Worm (Caenorhabditis elegans) whole organism, early embryonic: Measurements from ENCODE around the gene T04C10.3.

Experiments
- B0310.2 ChIP-seq: sonication (generic microtip); optimal IDR thresholded peaks from 2 replicates; lab custom pipeline; 2016; ENCODE audit warnings: mild to moderate bottlenecking, missing genetic modification characterization, missing compliant biosample characterization
- F13C5.2 ChIP-seq: sonication (generic microtip); optimal IDR thresholded peaks from 2 replicates; lab custom pipeline; 2017; ENCODE audit warnings: mild to moderate bottlenecking, missing genetic modification characterization, inconsistent platforms, missing compliant biosample characterization
- aly-1 ChIP-seq: sonication (generic microtip); optimal IDR thresholded peaks from 2 replicates; lab custom pipeline; 2016; ENCODE audit warnings: missing genetic modification characterization, missing compliant biosample characterization
- ama-1 ChIP-seq: fragments of 150-350 bp; optimal IDR thresholded peaks from 2 replicates; lab custom pipeline; 2014
- ceh-13 ChIP-seq: fragments of 200-800 bp; sonication (Bioruptor generic); optimal IDR thresholded peaks from 2 replicates; lab custom pipeline; 2018; ENCODE audit warnings: mild to moderate bottlenecking, missing genetic modification characterization, missing compliant biosample characterization
- ceh-36 ChIP-seq: sonication (generic microtip); optimal IDR thresholded peaks from 2 replicates; lab custom pipeline; 2016; ENCODE audit warnings: missing genetic modification characterization, inconsistent platforms, missing compliant biosample characterization
- ets-7 ChIP-seq: sonication (generic microtip); optimal IDR thresholded peaks from 2 replicates; lab custom pipeline; 2016; ENCODE audit warnings: missing genotype, missing genetic modification characterization, missing compliant biosample characterization
- flt-1 ChIP-seq: fragments of 200-800 bp; sonication (Bioruptor generic); IDR thresholded peaks from 2 replicates; pipeline ENCODE4 v1.3.6; 2022; ENCODE audit warnings: missing genetic modification characterization, missing compliant biosample characterization
- hmbx-1 ChIP-seq: sonication (generic microtip); optimal IDR thresholded peaks from 2 replicates; lab custom pipeline; 2016; ENCODE audit warnings: mild to moderate bottlenecking, missing genetic modification characterization, missing compliant biosample characterization
- hmg-4 ChIP-seq: fragments of 200-800 bp; sonication (Bioruptor generic); optimal IDR thresholded peaks from 2 replicates; lab custom pipeline; 2018; ENCODE audit warnings: mild to moderate bottlenecking, missing genetic modification characterization, missing compliant biosample characterization
- hnd-1 ChIP-seq: sonication (generic microtip); optimal IDR thresholded peaks from 2 replicates; lab custom pipeline; 2016; ENCODE audit warnings: missing genetic modification characterization, missing compliant biosample characterization
- pes-1 ChIP-seq: fragments of 200-800 bp; sonication (Bioruptor generic); IDR thresholded peaks from 2 replicates; pipeline ENCODE4 v1.3.6; 2022; ENCODE audit warnings: missing genetic modification reagents, missing genetic modification characterization, missing compliant biosample characterization
- scrt-1 ChIP-seq: fragments of 200-800 bp; sonication (Bioruptor generic); IDR thresholded peaks from 2 replicates; pipeline ENCODE4 v1.3.6; 2022; ENCODE audit warnings: missing genetic modification characterization, missing compliant biosample characterization
- sea-1 ChIP-seq: fragments of 200-800 bp; sonication (Bioruptor generic); conservative IDR thresholded peaks from 2 replicates; pipeline ENCODE4 v1.3.6; 2022; ENCODE audit warnings: missing genetic modification characterization, missing compliant biosample characterization
- tbx-11 ChIP-seq: fragments of 200-800 bp; sonication (Bioruptor generic); IDR thresholded peaks from 2 replicates; pipeline ENCODE4 v1.3.6; 2022; ENCODE audit warnings: missing genetic modification characterization, missing compliant biosample characterization
- tbx-37 ChIP-seq: fragments of 200-800 bp; sonication (Bioruptor generic); conservative IDR thresholded peaks from 2 replicates; pipeline ENCODE4 v1.3.6; 2022; ENCODE audit warnings: missing genetic modification reagents, missing genetic modification characterization, missing compliant biosample characterization
- tra-4 ChIP-seq: sonication (generic microtip); optimal IDR thresholded peaks from 2 replicates; lab custom pipeline; 2017; ENCODE audit warnings: missing genetic modification characterization, missing compliant biosample characterization

T04C10.3 gene

DNA sequence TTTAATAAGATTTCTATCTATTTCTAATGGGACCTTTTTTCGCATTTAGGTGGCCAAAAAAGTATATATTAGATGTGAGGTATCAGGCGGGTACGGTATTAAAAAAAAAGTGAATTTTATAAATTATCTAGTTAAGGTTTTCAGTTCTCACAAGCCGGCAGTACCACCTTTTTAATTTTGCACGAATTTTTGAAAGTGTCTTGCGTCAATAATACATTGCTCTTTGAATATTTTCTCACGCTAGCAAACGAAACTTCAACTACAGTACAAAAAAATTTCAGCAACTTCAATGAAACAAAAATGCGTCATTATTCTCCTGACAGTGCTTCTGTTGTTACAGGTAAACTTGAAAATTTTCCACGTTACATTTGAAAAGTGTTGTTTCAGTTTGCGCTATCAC, 5.2 kb upstream of the T04C10.3 start, which contains the start of gene F42D1.4:
Gene F42D1.4 (plus strand): TSS at position 301 of the 400 bp plus-strand sequence.
- TF ChIP-seq F13C5.2 (tag; lab: Kevin White, UChicago) (no peak), B0310.2 (tag; lab: Kevin White, UChicago) (no peak), hnd-1 (tag; lab: Kevin White, UChicago) (no peak), aly-1 (no peak), tbx-11 (GFP tag; lab: Robert Waterston, UW) (no peak), scrt-1 (no peak), sea-1 (GFP tag; lab: Robert Waterston, UW) (no peak), pes-1 (GFP tag; lab: Robert Waterston, UW) (no peak), ets-7 (tag; lab: Kevin White, UChicago) (no peak), hmg-4 (GFP tag; lab: Kevin White, UChicago) (no peak), flt-1 (no peak), tbx-37 (no peak), hmbx-1 (no peak)

DNA sequence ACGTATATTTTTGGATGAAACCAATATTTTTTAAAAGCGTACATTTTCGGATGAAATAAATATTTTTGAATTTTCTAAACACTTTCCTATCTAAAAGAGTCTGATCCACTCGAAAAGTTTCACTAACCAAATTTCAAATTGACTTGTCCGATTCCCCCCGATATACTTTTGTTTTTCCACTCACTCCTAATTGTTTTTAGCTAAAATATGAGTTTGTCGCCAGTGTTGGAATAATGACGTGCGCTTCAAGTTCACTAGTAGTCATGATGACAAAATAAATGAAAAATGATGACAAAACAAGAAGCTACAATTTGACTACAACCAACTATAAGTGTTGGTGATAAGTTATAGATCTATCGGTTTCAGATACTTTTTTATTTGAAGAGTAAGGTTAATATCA, 3.4 kb upstream of the T04C10.3 start:
- TF ChIP-seq flt-1, result no peak
- no peak for TF ChIP-seq ceh-13 (GFP tag; lab: Kevin White, UChicago)
- no peak for TF ChIP-seq F13C5.2 (tag; lab: Kevin White, UChicago)
- TF ChIP-seq tra-4 (tag; lab: Kevin White, UChicago), result no peak
- no peak for TF ChIP-seq hnd-1 (tag; lab: Kevin White, UChicago)
- no peak for TF ChIP-seq tbx-37
- TF ChIP-seq pes-1 (GFP tag; lab: Robert Waterston, UW), result no peak
- no peak for TF ChIP-seq ama-1
- no peak for TF ChIP-seq hmbx-1
- TF ChIP-seq ceh-36, result no peak
- TF ChIP-seq tbx-11 (GFP tag; lab: Robert Waterston, UW), result no peak

DNA sequence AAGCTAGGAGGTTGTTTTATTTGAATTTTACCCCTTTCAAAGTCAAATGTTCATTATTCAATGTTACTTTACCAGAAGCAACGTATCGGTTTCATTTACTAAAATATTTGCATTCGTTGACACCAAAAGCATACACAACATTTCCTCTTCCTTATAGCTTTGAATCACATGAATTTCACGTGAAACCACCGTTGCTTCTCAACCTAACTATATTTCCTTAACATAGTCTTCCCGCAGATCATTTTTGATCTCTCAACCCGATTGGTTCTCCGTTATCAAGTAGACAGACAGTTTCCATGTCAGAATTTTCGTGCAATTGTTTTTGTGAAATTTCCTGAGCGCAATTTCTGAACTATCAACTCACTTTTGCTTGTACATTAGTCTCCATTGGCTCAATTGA, 2.3 kb upstream of the T04C10.3 start:
- TF ChIP-seq pes-1 (GFP tag; lab: Robert Waterston, UW), result no peak
- no peak for TF ChIP-seq ets-7 (tag; lab: Kevin White, UChicago)
- no peak for TF ChIP-seq B0310.2 (tag; lab: Kevin White, UChicago)
- no peak for TF ChIP-seq ama-1
- TF ChIP-seq hmbx-1, result no peak
- TF ChIP-seq F13C5.2 (tag; lab: Kevin White, UChicago), result no peak
- no peak for TF ChIP-seq tbx-37
- no peak for TF ChIP-seq ceh-13 (GFP tag; lab: Kevin White, UChicago)
- no peak for TF ChIP-seq tra-4 (tag; lab: Kevin White, UChicago)
- TF ChIP-seq hmg-4 (GFP tag; lab: Kevin White, UChicago), result no peak
- TF ChIP-seq hnd-1 (tag; lab: Kevin White, UChicago), result no peak
- no peak for TF ChIP-seq flt-1
- TF ChIP-seq aly-1, result no peak

DNA sequence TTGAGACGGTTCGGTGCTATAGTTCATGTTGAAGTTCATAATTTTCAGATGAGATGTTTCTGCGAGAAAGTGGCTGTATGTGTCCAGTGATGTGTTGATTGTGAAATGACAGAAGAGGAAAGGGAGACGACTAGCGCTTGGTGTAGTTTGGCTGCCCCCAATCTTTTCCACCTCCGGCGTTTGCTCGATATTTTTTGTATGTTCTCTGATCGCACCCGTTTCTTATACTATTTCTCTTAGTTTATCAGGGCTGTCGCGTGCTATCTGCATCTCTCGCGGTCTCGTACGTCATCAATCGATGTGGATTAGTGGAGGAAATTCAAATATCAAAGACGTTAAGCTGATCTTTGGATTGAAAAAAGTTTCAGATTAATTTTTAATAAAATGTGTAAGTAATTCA, 1.4 kb upstream of the T04C10.3 start, which contains the start of gene atf-4:
Gene atf-4 (minus strand): TSS at position 93 of the 400 bp plus-strand sequence.
- no peak for TF ChIP-seq ama-1
- no peak for TF ChIP-seq hmg-4 (GFP tag; lab: Kevin White, UChicago)
- TF ChIP-seq pes-1 (GFP tag; lab: Robert Waterston, UW), result no peak
- no peak for TF ChIP-seq ets-7 (tag; lab: Kevin White, UChicago)
- TF ChIP-seq ceh-13 (GFP tag; lab: Kevin White, UChicago), result no peak
- no peak for TF ChIP-seq hmbx-1
- TF ChIP-seq hnd-1 (tag; lab: Kevin White, UChicago), result no peak
- TF ChIP-seq sea-1 (GFP tag; lab: Robert Waterston, UW), result no peak
- no peak for TF ChIP-seq flt-1
- TF ChIP-seq tra-4 (tag; lab: Kevin White, UChicago), result no peak
- no peak for TF ChIP-seq ceh-36
- TF ChIP-seq F13C5.2 (tag; lab: Kevin White, UChicago), result no peak
- TF ChIP-seq aly-1, result no peak
- TF ChIP-seq tbx-37, result no peak

DNA sequence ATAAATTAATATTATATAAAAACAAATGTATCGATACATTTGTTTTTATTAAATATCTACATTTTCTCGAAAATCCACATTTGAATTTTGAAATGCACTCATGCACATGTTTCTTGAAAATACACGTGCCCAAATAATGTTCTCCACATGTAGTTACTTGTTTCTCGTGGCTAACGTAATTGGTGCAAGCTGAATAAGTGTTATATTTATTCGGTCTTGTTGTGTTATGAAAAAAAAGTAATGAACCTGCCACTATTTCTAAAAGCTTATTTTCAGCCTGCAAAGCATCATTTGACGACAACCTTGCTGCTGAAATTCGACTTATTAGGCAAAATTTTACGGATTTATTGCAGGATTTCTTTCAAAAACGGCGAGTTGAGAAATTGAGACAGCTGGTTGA, 1.2 kb downstream of the T04C10.3 start:
- TF ChIP-seq F13C5.2 (tag; lab: Kevin White, UChicago) (peak; percentile 37), B0310.2 (tag; lab: Kevin White, UChicago) (no peak)

DNA sequence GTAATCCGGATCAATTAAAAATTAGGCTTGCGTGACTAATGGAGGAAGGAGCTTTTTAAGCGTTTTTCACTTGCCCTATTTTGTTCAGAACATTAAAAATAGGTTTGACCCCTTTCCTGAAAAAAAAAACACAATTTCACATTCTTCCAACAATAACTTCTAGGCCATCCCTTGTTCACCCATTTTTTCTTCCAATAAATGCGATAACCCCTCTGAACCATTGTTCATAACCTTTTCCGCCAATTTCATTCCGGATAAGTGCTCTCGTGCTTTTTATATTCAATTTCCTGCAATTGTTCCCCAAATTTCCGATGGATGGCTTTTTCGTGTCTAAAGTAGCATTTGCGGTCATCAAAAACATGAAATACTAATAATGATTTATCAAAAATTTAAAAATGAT, 3.3 kb downstream of the T04C10.3 start:
- TF ChIP-seq tbx-11 (GFP tag; lab: Robert Waterston, UW) (no peak), B0310.2 (tag; lab: Kevin White, UChicago) (no peak), hnd-1 (tag; lab: Kevin White, UChicago) (no peak), ets-7 (tag; lab: Kevin White, UChicago) (no peak), F13C5.2 (tag; lab: Kevin White, UChicago) (no peak), tra-4 (tag; lab: Kevin White, UChicago) (no peak), hmg-4 (GFP tag; lab: Kevin White, UChicago) (no peak), hmbx-1 (no peak), tbx-37 (no peak), flt-1 (no peak), sea-1 (GFP tag; lab: Robert Waterston, UW) (no peak), ceh-36 (no peak)

DNA sequence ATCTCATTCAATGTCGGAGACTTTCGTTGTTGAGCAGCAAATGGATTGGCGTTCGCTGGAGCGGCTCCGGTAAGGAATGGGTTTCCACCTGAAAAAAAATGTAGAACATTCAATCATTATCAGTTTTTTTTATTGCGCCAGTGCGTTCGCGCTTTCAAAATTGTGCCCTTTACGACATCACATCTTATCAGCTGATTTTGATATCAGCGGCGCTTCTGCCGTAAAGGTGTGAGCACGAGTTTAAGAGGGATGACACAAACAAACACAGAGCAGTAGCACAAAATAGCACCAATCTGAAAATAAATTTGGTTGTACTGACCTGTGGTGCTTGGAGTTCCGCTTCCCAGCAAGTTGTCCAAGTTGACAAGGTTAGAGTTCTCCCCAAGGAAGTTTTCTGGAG, 4.6 kb downstream of the T04C10.3 start:
- TF ChIP-seq scrt-1 (no peak), ets-7 (tag; lab: Kevin White, UChicago) (no peak), ceh-13 (GFP tag; lab: Kevin White, UChicago) (no peak), F13C5.2 (tag; lab: Kevin White, UChicago) (no peak), hmbx-1 (no peak)

DNA sequence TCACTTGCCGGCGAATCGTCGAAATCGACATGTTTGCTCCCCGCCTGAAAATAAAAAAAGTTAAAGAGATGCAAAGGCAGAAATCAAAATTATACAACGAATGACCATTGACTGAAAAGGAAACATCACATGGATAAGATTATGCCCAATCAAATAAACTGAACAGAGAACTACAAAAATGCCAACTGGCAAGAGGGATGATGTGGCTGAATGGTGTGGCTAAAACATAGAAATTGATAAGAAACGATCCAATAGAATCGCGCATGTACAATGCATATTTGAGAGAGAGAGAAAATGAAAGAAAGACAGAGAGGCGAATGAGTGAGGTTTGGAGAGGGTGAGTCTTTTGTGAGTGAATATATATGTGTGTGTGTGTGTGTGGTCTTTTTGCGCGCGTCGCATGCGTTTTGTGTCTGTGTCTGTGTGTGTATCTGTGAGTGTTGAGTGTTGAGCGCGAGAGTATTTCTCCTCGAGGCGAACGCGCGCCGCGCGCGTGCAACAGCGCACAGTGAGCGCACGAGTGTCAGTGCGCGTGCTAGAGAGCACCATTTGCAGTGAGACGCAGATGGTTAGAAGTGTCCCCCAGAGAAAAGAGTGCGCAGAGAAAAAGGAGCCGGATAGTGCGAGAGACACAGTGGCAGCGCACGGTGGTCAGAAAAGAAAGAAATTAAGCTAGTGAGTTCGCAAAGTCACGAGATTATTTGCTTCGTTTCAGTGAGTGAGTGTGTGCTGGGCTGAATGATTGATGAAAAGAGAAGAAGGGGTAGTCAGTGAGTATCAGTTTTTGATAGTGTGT, 6.5 kb downstream of the T04C10.3 start, which contains the start of gene epn-1:
Gene epn-1 (minus strand): TSS at position 51 of the 796 bp plus-strand sequence.
- TF ChIP-seq flt-1 (0 out of 2 replicates have a peak, but pooled peaks have one; percentile 24), ceh-36 (peak; percentile 18), ets-7 (tag; lab: Kevin White, UChicago) (peak; percentile 59), ceh-13 (GFP tag; lab: Kevin White, UChicago) (peak; percentile 41), tra-4 (tag; lab: Kevin White, UChicago) (no peak), aly-1 (peak; percentile 42), sea-1 (GFP tag; lab: Robert Waterston, UW) (0 out of 2 replicates have a peak, but pooled peaks have one; percentile 57), ama-1 (no peak), B0310.2 (tag; lab: Kevin White, UChicago) (peak; percentile 46), F13C5.2 (tag; lab: Kevin White, UChicago) (peak; percentile 78), tbx-37 (0 out of 2 replicates have a peak, but pooled peaks have one; percentile 16), hmbx-1 (no peak), pes-1 (GFP tag; lab: Robert Waterston, UW) (peak; percentile 39), scrt-1 (no peak), hnd-1 (tag; lab: Kevin White, UChicago) (no peak), hmg-4 (GFP tag; lab: Kevin White, UChicago) (peak; percentile 87), tbx-11 (GFP tag; lab: Robert Waterston, UW) (no peak)
